Fruit fly (Drosophila melanogaster): ENCODE measurements around the gene Kots.
A peak's percentile ranks its signal among the peaks of the same experiment; 100 is the strongest.

The Kots gene

dm6 chr3R:14012478-14013146 is 48.6 kb upstream of the Kots start (continued):
- TF ChIP-seq B-H1 (GFP tag; IDR thresholded peaks at IDR 0.05), result peak; percentile 93
- TF ChIP-seq CG11456 (GFP tag; IDR thresholded peaks at IDR 0.05), result peak; percentile 96
- peak; percentile 83 for TF ChIP-seq CG17802 (tag; optimal IDR thresholded peaks at IDR 0.05)
- peak; percentile 94 for TF ChIP-seq Gug (GFP tag; IDR thresholded peaks at IDR 0.05)
- TF ChIP-seq Ptx1 (GFP tag; IDR thresholded peaks at IDR 0.05), result peak; percentile 97
- TF ChIP-seq CG12299 (tag; optimal IDR thresholded peaks at IDR 0.05), result no peak
- TF ChIP-seq CG3065 (GFP tag; optimal IDR thresholded peaks at IDR 0.05), result peak; percentile 21
- peak; percentile 43; the same call in 1 of the 3 replicates for TF ChIP-seq HLH4C (GFP tag; IDR thresholded peaks at IDR 0.05; ENCODE audit: partially characterized antibody)
- TF ChIP-seq CG5245 (GFP tag; optimal IDR thresholded peaks at IDR 0.05), result peak; percentile 93
- peak; percentile 55 for TF ChIP-seq CG3407 (GFP tag; optimal IDR thresholded peaks at IDR 0.05)
- TF ChIP-seq bsh (GFP tag; optimal IDR thresholded peaks at IDR 0.05), result peak; percentile 56 to 87
- peak; percentile 50 for TF ChIP-seq run (tag; optimal IDR thresholded peaks at IDR 0.05)
- peak; percentile 94 for TF ChIP-seq CG4404 (GFP tag; IDR thresholded peaks at IDR 0.05)
- peak; percentile 83 for TF ChIP-seq CG31388 (GFP tag; optimal IDR thresholded peaks at IDR 0.05)
- peak; percentile 92 for TF ChIP-seq jumu (GFP tag; optimal IDR thresholded peaks at IDR 0.05)
- peak; percentile 27 for TF ChIP-seq grn (GFP tag; optimal IDR thresholded peaks at IDR 0.05)
- TF ChIP-seq zen2 (GFP tag; IDR thresholded peaks at IDR 0.05; ENCODE audit: partially characterized antibody), result no peak
- peak; percentile 43 for TF ChIP-seq Hey (tag; optimal IDR thresholded peaks at IDR 0.05)
- peak; percentile 58 for TF ChIP-seq CG1529 (GFP tag; optimal IDR thresholded peaks at IDR 0.05)
- peak; percentile 78 for TF ChIP-seq CG30403 (GFP tag; optimal IDR thresholded peaks at IDR 0.05)
- TF ChIP-seq Max (GFP tag; optimal IDR thresholded peaks at IDR 0.05), result peak; percentile 93
- TF ChIP-seq ham (GFP tag; IDR thresholded peaks at IDR 0.05), result peak; percentile 62
- peak; percentile 93 for TF ChIP-seq bcd (GFP tag; optimal IDR thresholded peaks at IDR 0.05)
- peak; percentile 92 for TF ChIP-seq Camta (GFP tag; optimal IDR thresholded peaks at IDR 0.05)
- TF ChIP-seq Fer2 (tag; optimal IDR thresholded peaks at IDR 0.05), result peak; percentile 56
- peak; percentile 73 for TF ChIP-seq HmgD (GFP tag; optimal IDR thresholded peaks at IDR 0.05)
- TF ChIP-seq CG10959 (GFP tag; IDR thresholded peaks at IDR 0.05), result peak; percentile 97
- TF ChIP-seq HHEX (GFP tag; optimal IDR thresholded peaks at IDR 0.05), result peak; percentile 93
- peak; percentile 92 for TF ChIP-seq Meics (GFP tag; optimal IDR thresholded peaks at IDR 0.05)
- TF ChIP-seq Sox102F (GFP tag; optimal IDR thresholded peaks at IDR 0.05), result peak; percentile 87
- TF ChIP-seq ase (GFP tag; IDR thresholded peaks at IDR 0.05), result peak; percentile 96
- no peak for TF ChIP-seq zf30C (GFP tag; optimal IDR thresholded peaks at IDR 0.05)
- peak; percentile 96 for TF ChIP-seq CG32532 (GFP tag; IDR thresholded peaks at IDR 0.05)
- TF ChIP-seq CG11560 (tag; IDR thresholded peaks at IDR 0.05), result peak; percentile 80
- TF ChIP-seq onecut (GFP tag; IDR thresholded peaks at IDR 0.05), result peak; percentile 90
- TF ChIP-seq odd (GFP tag; optimal IDR thresholded peaks at IDR 0.05), result peak; percentile 42
- peak; percentile 96 for TF ChIP-seq CG7839 (tag; optimal IDR thresholded peaks at IDR 0.05)
- TF ChIP-seq CG6813 (GFP tag; optimal IDR thresholded peaks at IDR 0.05), result peak; percentile 94
- no peak; the same call in 1 of the 3 replicates for TF ChIP-seq CG7963 (GFP tag; IDR thresholded peaks at IDR 0.05; ENCODE audit: partially characterized antibody)
- peak; percentile 47 for TF ChIP-seq CG13123 (GFP tag; optimal IDR thresholded peaks at IDR 0.05)
- TF ChIP-seq CG8290 (GFP tag; optimal IDR thresholded peaks at IDR 0.05), result peak; percentile 83
- TF ChIP-seq CG8290 (tag; optimal IDR thresholded peaks at IDR 0.05), result peak; percentile 66 to 91
- TF ChIP-seq dmrt99B (tag; optimal IDR thresholded peaks at IDR 0.05), result peak; percentile 96
- TF ChIP-seq sob (GFP tag; IDR thresholded peaks at IDR 0.05), result peak; percentile 95
- no peak for TF ChIP-seq CG42726 (GFP tag; IDR thresholded peaks at IDR 0.05; ENCODE audit: partially characterized antibody)
- TF ChIP-seq CG1792 (GFP tag; optimal IDR thresholded peaks at IDR 0.05), result peak; percentile 93
- peak; percentile 89 for TF ChIP-seq CG4282 (GFP tag; optimal IDR thresholded peaks at IDR 0.05)
- peak; percentile 60; the same call in 1 of the 2 replicates for TF ChIP-seq CkIIα-i1 (GFP tag; IDR thresholded peaks at IDR 0.05)
- peak; percentile 98 for TF ChIP-seq vvl (GFP tag; IDR thresholded peaks at IDR 0.05)
- peak; percentile 75 for TF ChIP-seq CG18619 (GFP tag; optimal IDR thresholded peaks at IDR 0.05)
